Worm (Caenorhabditis elegans): ENCODE data around the gene srh-199.

ce11 chrV:1716892-1717291, 34.5 kb downstream of the srh-199 start, which contains the start of gene srw-103:
- TF ChIP-seq mab-5 (tag; optimal IDR thresholded peaks at IDR 0.05) (no peak), unc-62 (GFP tag; optimal IDR thresholded peaks at IDR 0.05) (no peak), snpc-4 (tag; optimal IDR thresholded peaks at IDR 0.05) (no peak)

All from whole organism, mixed stage, embryonic.